Fruit fly (Drosophila melanogaster): ENCODE data around the gene CG2186.

CG2186 gene

DNA sequence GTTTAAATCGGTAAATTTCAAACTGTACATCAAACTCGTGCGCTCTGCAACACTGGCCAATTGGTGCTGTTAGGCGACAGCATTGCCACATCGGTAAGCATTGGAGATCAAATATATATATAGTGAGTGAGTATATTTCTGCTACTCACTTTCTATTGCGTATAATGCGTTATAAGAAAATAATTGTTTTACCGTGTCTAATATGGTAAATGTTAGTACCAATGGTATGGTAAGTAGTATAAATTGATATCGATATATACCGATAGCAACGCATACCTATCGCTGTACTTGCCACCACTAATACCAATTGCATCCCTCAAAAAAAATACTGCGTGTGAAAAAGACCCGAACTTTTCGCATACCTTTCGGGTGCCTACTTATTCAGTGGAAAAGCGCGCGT lies at the start of gene CG2186, which contains the start of gene sofe:
TSS of gene CG2186 (plus strand) at position 280 of the 400 bp plus-strand sequence.
TSS of gene sofe (minus strand) at position 38 of the 400 bp plus-strand sequence.
- TF ChIP-seq ase (GFP tag; IDR thresholded peaks at IDR 0.05), result no peak
- peak; percentile 12 for TF ChIP-seq CG18011 (GFP tag; optimal IDR thresholded peaks at IDR 0.05)
- TF ChIP-seq ssp (GFP tag; IDR thresholded peaks at IDR 0.05), result peak; percentile 38; the same call in 1 of the 2 replicates
- no peak for TF ChIP-seq gem (tag; optimal IDR thresholded peaks at IDR 0.05)
- TF ChIP-seq kay (GFP tag; optimal IDR thresholded peaks at IDR 0.05), result no peak
- TF ChIP-seq H15 (GFP tag; IDR thresholded peaks at IDR 0.05), result no peak
- peak; percentile 30 for TF ChIP-seq CG18476 (GFP tag; optimal IDR thresholded peaks at IDR 0.05)
- peak; percentile 94 for TF ChIP-seq Dll (GFP tag; IDR thresholded peaks at IDR 0.05; ENCODE audit: partially characterized antibody)
- TF ChIP-seq Gug (GFP tag; IDR thresholded peaks at IDR 0.05), result peak; percentile 18; the same call in 1 of the 4 replicates
- TF ChIP-seq CG10267 (tag; optimal IDR thresholded peaks at IDR 0.05), result peak; percentile 97
- TF ChIP-seq CG30431 (GFP tag; optimal IDR thresholded peaks at IDR 0.05), result no peak
- peak; percentile 47 for TF ChIP-seq caup (GFP tag; optimal IDR thresholded peaks at IDR 0.05; ENCODE audit: severe bottlenecking)
- TF ChIP-seq CG17186 (GFP tag; optimal IDR thresholded peaks at IDR 0.05), result peak; percentile 68
- TF ChIP-seq nau (GFP tag; optimal IDR thresholded peaks at IDR 0.05), result no peak
- TF ChIP-seq Nf-YB (GFP tag; optimal IDR thresholded peaks at IDR 0.05), result no peak
- no peak for TF ChIP-seq dati (GFP tag; IDR thresholded peaks at IDR 0.05)
- peak; percentile 44 for TF ChIP-seq pho (GFP tag; optimal IDR thresholded peaks at IDR 0.05)
- TF ChIP-seq Rfx (GFP tag; IDR thresholded peaks at IDR 0.05), result peak; percentile 70
- peak; percentile 58 for TF ChIP-seq Chrac-16 (GFP tag; optimal IDR thresholded peaks at IDR 0.05)
- TF ChIP-seq lilli (GFP tag; optimal IDR thresholded peaks at IDR 0.05), result peak; percentile 81
- TF ChIP-seq CG12071 (GFP tag; optimal IDR thresholded peaks at IDR 0.05), result no peak
- peak; percentile 80 for TF ChIP-seq CG14860 (GFP tag; IDR thresholded peaks at IDR 0.05; ENCODE audit: partially characterized antibody)
- TF ChIP-seq Hmx (GFP tag; optimal IDR thresholded peaks at IDR 0.05), result no peak
- 0 out of 2 replicates have a peak, but pooled peaks have one; percentile 10 for TF ChIP-seq ranshi (GFP tag; IDR thresholded peaks at IDR 0.05)
- no peak for TF ChIP-seq Hr39 (optimal IDR thresholded peaks at IDR 0.05)
- peak; percentile 53 for TF ChIP-seq CG12942 (GFP tag; optimal IDR thresholded peaks at IDR 0.05)
- peak; percentile 38; the same call in 1 of the 2 replicates for TF ChIP-seq CG9215 (GFP tag; IDR thresholded peaks at IDR 0.05)
- no peak for TF ChIP-seq CG14050 (GFP tag; IDR thresholded peaks at IDR 0.05)
- no peak for TF ChIP-seq Eip74EF (GFP tag; optimal IDR thresholded peaks at IDR 0.05)
- TF ChIP-seq Six4 (GFP tag; optimal IDR thresholded peaks at IDR 0.05), result no peak
- TF ChIP-seq lbe (GFP tag; optimal IDR thresholded peaks at IDR 0.05), result no peak
- no peak for TF ChIP-seq Trl (optimal IDR thresholded peaks at IDR 0.05)
- peak; percentile 60 for TF ChIP-seq Trl (GFP tag; optimal IDR thresholded peaks at IDR 0.05)
- TF ChIP-seq E2f1 (GFP tag; IDR thresholded peaks at IDR 0.05), result peak; percentile 23; the same call in 1 of the 2 replicates
- peak; percentile 58 for TF ChIP-seq CG1602 (GFP tag; optimal IDR thresholded peaks at IDR 0.05)
- no peak for TF ChIP-seq hth (optimal IDR thresholded peaks at IDR 0.05)
- peak; percentile 61 for TF ChIP-seq CG12299 (tag; optimal IDR thresholded peaks at IDR 0.05)
- TF ChIP-seq CG7357 (GFP tag; IDR thresholded peaks at IDR 0.05), result peak; percentile 43; the same call in 1 of the 3 replicates
- TF ChIP-seq Mad (GFP tag; optimal IDR thresholded peaks at IDR 0.05), result peak; percentile 10
- TF ChIP-seq nom (GFP tag; optimal IDR thresholded peaks at IDR 0.05), result no peak
- TF ChIP-seq Ptx1 (GFP tag; IDR thresholded peaks at IDR 0.05), result peak; percentile 68
- peak; percentile 65 for TF ChIP-seq sob (GFP tag; IDR thresholded peaks at IDR 0.05)
- TF ChIP-seq croc (GFP tag; conservative IDR thresholded peaks at IDR 0.05), result no peak
- TF ChIP-seq pros (GFP tag; optimal IDR thresholded peaks at IDR 0.05), result no peak
- TF ChIP-seq Hr3 (GFP tag; optimal IDR thresholded peaks at IDR 0.05), result peak; percentile 43
- peak; percentile 84 for TF ChIP-seq CG2129 (GFP tag; IDR thresholded peaks at IDR 0.05; ENCODE audit: partially characterized antibody)
- peak; percentile 36 for TF ChIP-seq CG13624 (GFP tag; optimal IDR thresholded peaks at IDR 0.05)
- peak; percentile 51 for TF ChIP-seq CG9727 (GFP tag; optimal IDR thresholded peaks at IDR 0.05)
- no peak for TF ChIP-seq Nf-YA (GFP tag; IDR thresholded peaks at IDR 0.05)
- 0 out of 2 replicates have a peak, but pooled peaks have one; percentile 19 for TF ChIP-seq Drgx (GFP tag; IDR thresholded peaks at IDR 0.05)
- no peak for TF ChIP-seq CG31365 (tag; optimal IDR thresholded peaks at IDR 0.05)
- TF ChIP-seq jigr1 (GFP tag; IDR thresholded peaks at IDR 0.05), result no peak

Measured in whole organism, embryonic.